Worm (Caenorhabditis elegans): ENCODE results near the gene twk-33.

DNA sequence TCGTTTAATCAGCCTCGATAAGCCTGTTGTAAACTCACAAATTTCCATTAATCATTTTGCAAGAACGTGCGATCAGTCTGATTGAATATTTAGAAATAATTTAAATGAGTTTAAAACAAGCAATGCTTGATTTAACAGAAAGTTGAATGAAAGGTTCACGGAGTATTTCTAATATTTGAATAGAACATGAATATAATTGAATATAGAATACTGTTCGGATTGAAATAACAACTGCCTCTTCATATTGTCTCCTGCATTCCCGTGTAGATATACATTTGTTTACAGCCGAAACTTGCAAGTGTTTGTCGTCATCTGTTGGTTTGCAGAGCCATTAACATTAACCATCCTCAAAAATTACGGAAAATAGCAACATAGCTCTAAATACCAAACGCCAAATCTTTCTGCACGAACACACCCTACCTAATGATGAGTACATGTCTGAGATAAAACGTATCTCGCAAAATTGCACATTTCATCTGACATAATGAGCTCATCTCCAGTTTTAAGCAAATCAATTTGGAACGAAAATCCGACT is 13.4 kb downstream of the twk-33 start, which contains the start of the genes Y26G10.5 and srh-32:
- TF ChIP-seq egl-27 (tag; optimal IDR thresholded peaks at IDR 0.05) (no peak), ztf-11 (tag; optimal IDR thresholded peaks at IDR 0.05) (no peak), nhr-25 (tag; optimal IDR thresholded peaks at IDR 0.05) (no peak), unc-55 (GFP tag; optimal IDR thresholded peaks at IDR 0.05) (no peak), unc-62 (GFP tag; optimal IDR thresholded peaks at IDR 0.05) (no peak), ZK546.5 (tag; optimal IDR thresholded peaks at IDR 0.05) (no peak), mab-5 (tag; optimal IDR thresholded peaks at IDR 0.05) (no peak), nhr-21 (tag; optimal IDR thresholded peaks at IDR 0.05) (no peak), lsy-2 (tag; optimal IDR thresholded peaks at IDR 0.05) (no peak), skn-1 (tag; optimal IDR thresholded peaks at IDR 0.05) (no peak), sma-3 (GFP tag; optimal IDR thresholded peaks at IDR 0.05) (no peak), elt-1 (tag; optimal IDR thresholded peaks at IDR 0.05) (no peak), mdl-1 (tag; optimal IDR thresholded peaks at IDR 0.05) (no peak), mbf-1 (tag; optimal IDR thresholded peaks at IDR 0.05) (no peak)
